ENCODE assay signal across 1 fruit fly cellular context in the genomic region with DNA sequence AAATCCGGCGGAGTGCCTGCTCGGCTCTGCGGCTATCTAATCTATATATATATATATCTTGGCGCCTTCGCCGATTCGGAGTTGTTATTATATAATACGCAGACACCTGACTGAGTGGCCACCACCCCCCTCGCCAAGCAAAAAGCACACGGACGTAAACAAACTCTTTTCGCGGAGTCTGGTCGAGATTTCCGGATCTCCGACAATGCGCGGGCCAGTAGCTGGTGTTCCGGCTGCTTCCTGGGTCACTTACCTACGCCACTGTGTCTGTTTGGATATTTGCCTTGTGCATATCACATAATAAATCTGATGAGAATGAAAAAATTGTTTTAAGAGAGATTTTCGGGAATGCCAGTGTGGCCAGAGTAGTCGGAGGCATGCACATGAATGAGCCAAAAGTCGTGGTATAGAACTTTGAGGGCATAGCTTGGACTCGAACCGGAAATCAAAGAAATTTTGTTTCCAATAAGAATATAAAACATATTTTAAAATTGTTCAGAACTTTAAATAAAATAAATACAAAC.
TF ChIP-seq lines count a peak whose summit lies in the region.

CG5805 (minus strand) TSS at position 380 of the 524 bp plus-strand sequence.

TF ChIP-seq in whole organism, embryonic, 481 proteins besides CTCF, POLR2A, EP300 and RAD21 (continued from another document and continues in another):
- TF ChIP-seq CG3163 (GFP tag; optimal IDR thresholded peaks at IDR 0.05; lab: Kevin White, UChicago), result peak; percentile 85
- peak; percentile 65 for TF ChIP-seq bigmax (GFP tag; optimal IDR thresholded peaks at IDR 0.05; lab: Kevin White, UChicago)
- TF ChIP-seq gcm (GFP tag; optimal IDR thresholded peaks at IDR 0.05; lab: Kevin White, UChicago), result peak; percentile 60
- no peak; the same call in 2 of the 3 replicates for TF ChIP-seq knrl (GFP tag; IDR thresholded peaks at IDR 0.05; lab: Robert Waterston, UW; ENCODE audit: partially characterized antibody)
- TF ChIP-seq Optix (GFP tag; IDR thresholded peaks at IDR 0.05; lab: Robert Waterston, UW), result peak; percentile 71; the same call in 2 of the 3 replicates
- peak; percentile 75 for TF ChIP-seq unpg (GFP tag; optimal IDR thresholded peaks at IDR 0.05; lab: Kevin White, UChicago)
- peak; percentile 89 for TF ChIP-seq Dbx (GFP tag; IDR thresholded peaks at IDR 0.05; lab: Robert Waterston, UW)
- no peak for TF ChIP-seq hkb (optimal IDR thresholded peaks at IDR 0.05; lab: Kevin White, UChicago)
- peak; percentile 81 for TF ChIP-seq hkb (GFP tag; IDR thresholded peaks at IDR 0.05; lab: Robert Waterston, UW)
- TF ChIP-seq Atf6 (GFP tag; IDR thresholded peaks at IDR 0.05; lab: Robert Waterston, UW), result peak; percentile 80
- TF ChIP-seq Hmr (GFP tag; optimal IDR thresholded peaks at IDR 0.05; lab: Kevin White, UChicago), result peak; percentile 94
- peak; percentile 75 for TF ChIP-seq MBD-R2 (GFP tag; IDR thresholded peaks at IDR 0.05; lab: Robert Waterston, UW)
- TF ChIP-seq yki (optimal IDR thresholded peaks at IDR 0.05; lab: Kevin White, UChicago), result no peak
- no peak for TF ChIP-seq CG14860 (GFP tag; IDR thresholded peaks at IDR 0.05; lab: Robert Waterston, UW; ENCODE audit: partially characterized antibody)
- TF ChIP-seq CG7987 (GFP tag; optimal IDR thresholded peaks at IDR 0.05; lab: Kevin White, UChicago), result peak; percentile 94
- peak; percentile 50 for TF ChIP-seq kni (GFP tag; optimal IDR thresholded peaks at IDR 0.05; lab: Kevin White, UChicago)
- TF ChIP-seq Chrac-16 (GFP tag; optimal IDR thresholded peaks at IDR 0.05; lab: Kevin White, UChicago), result peak; percentile 40
- peak; percentile 9; the same call in 1 of the 2 replicates for TF ChIP-seq tna (GFP tag; IDR thresholded peaks at IDR 0.05; lab: Robert Waterston, UW; ENCODE audit: partially characterized antibody)
- peak; percentile 83 for TF ChIP-seq CG11085 (GFP tag; IDR thresholded peaks at IDR 0.05; lab: Robert Waterston, UW)
- peak; percentile 83 for TF ChIP-seq CG4328 (GFP tag; optimal IDR thresholded peaks at IDR 0.05; lab: Kevin White, UChicago)
- TF ChIP-seq trem (tag; optimal IDR thresholded peaks at IDR 0.05; lab: Kevin White, UChicago), result peak; percentile 71
- peak; percentile 73 for TF ChIP-seq CG11398 (GFP tag; optimal IDR thresholded peaks at IDR 0.05; lab: Kevin White, UChicago)
- peak; percentile 66; the same call in 1 of the 2 replicates for TF ChIP-seq Ada2b (GFP tag; IDR thresholded peaks at IDR 0.05; lab: Robert Waterston, UW)
- peak; percentile 40; the same call in 1 of the 2 replicates for TF ChIP-seq CG14667 (GFP tag; IDR thresholded peaks at IDR 0.05; lab: Robert Waterston, UW)
- peak; percentile 54; the same call in 1 of the 2 replicates for TF ChIP-seq ap (GFP tag; IDR thresholded peaks at IDR 0.05; lab: Robert Waterston, UW)
- peak; percentile 74 for TF ChIP-seq grau (tag; optimal IDR thresholded peaks at IDR 0.05; lab: Kevin White, UChicago)
- TF ChIP-seq CG1792 (GFP tag; optimal IDR thresholded peaks at IDR 0.05; lab: Kevin White, UChicago), result peak; percentile 48
- TF ChIP-seq Trl (optimal IDR thresholded peaks at IDR 0.05; lab: Kevin White, UChicago), result peak in 1 of 2 experiments; percentile 18
- TF ChIP-seq Trl (GFP tag; optimal IDR thresholded peaks at IDR 0.05; lab: Kevin White, UChicago), result peak; percentile 71
- TF ChIP-seq crc (GFP tag; optimal IDR thresholded peaks at IDR 0.05; lab: Kevin White, UChicago), result peak; percentile 67
- peak; percentile 64 for TF ChIP-seq CG6654 (GFP tag; optimal IDR thresholded peaks at IDR 0.05; lab: Kevin White, UChicago)
- no peak for TF ChIP-seq dan (GFP tag; IDR thresholded peaks at IDR 0.05; lab: Robert Waterston, UW)
- peak; percentile 69 for TF ChIP-seq Oli (tag; optimal IDR thresholded peaks at IDR 0.05; lab: Kevin White, UChicago)
- peak; percentile 82 for TF ChIP-seq onecut (GFP tag; IDR thresholded peaks at IDR 0.05; lab: Robert Waterston, UW)
- TF ChIP-seq schlank (tag; optimal IDR thresholded peaks at IDR 0.05; lab: Kevin White, UChicago), result peak; percentile 62
- TF ChIP-seq Max (GFP tag; optimal IDR thresholded peaks at IDR 0.05; lab: Kevin White, UChicago), result peak; percentile 85
- peak; percentile 92 for TF ChIP-seq Fer3 (tag; optimal IDR thresholded peaks at IDR 0.05; lab: Kevin White, UChicago)
- TF ChIP-seq BEAF-32 (GFP tag; optimal IDR thresholded peaks at IDR 0.05; lab: Kevin White, UChicago), result peak; percentile 38
- peak; percentile 74 for TF ChIP-seq Bdp1 (GFP tag; optimal IDR thresholded peaks at IDR 0.05; lab: Kevin White, UChicago)
- TF ChIP-seq Myb (GFP tag; optimal IDR thresholded peaks at IDR 0.05; lab: Kevin White, UChicago), result peak; percentile 52
- peak; percentile 77 for TF ChIP-seq CrebB (tag; optimal IDR thresholded peaks at IDR 0.05; lab: Kevin White, UChicago)
- TF ChIP-seq HmgZ (tag; optimal IDR thresholded peaks at IDR 0.05; lab: Kevin White, UChicago), result peak; percentile 88
- TF ChIP-seq BtbVII (GFP tag; optimal IDR thresholded peaks at IDR 0.05; lab: Kevin White, UChicago), result peak; percentile 76
- no peak; the same call in 2 of the 3 replicates for TF ChIP-seq croc (GFP tag; conservative IDR thresholded peaks at IDR 0.05; lab: Robert Waterston, UW)
- TF ChIP-seq CG17829 (tag; optimal IDR thresholded peaks at IDR 0.05; lab: Kevin White, UChicago), result peak; percentile 65
- TF ChIP-seq zen2 (GFP tag; IDR thresholded peaks at IDR 0.05; lab: Robert Waterston, UW; ENCODE audit: partially characterized antibody), result no peak
- TF ChIP-seq zfh2 (GFP tag; optimal IDR thresholded peaks at IDR 0.05; lab: Kevin White, UChicago), result peak; percentile 61
- peak; percentile 63 for TF ChIP-seq CG3995 (GFP tag; optimal IDR thresholded peaks at IDR 0.05; lab: Kevin White, UChicago)
- TF ChIP-seq stc (GFP tag; IDR thresholded peaks at IDR 0.05; lab: Robert Waterston, UW), result peak; percentile 77
- peak; percentile 67 for TF ChIP-seq luna (GFP tag; optimal IDR thresholded peaks at IDR 0.05; lab: Kevin White, UChicago)
- peak; percentile 18; the same call in 1 of the 2 replicates for TF ChIP-seq ro (GFP tag; IDR thresholded peaks at IDR 0.05; lab: Robert Waterston, UW)
- peak; percentile 69 for TF ChIP-seq az2 (GFP tag; optimal IDR thresholded peaks at IDR 0.05; lab: Kevin White, UChicago)
- TF ChIP-seq Stat92E (GFP tag; optimal IDR thresholded peaks at IDR 0.05; lab: Kevin White, UChicago), result peak in 1 of 3 experiments; percentile 40
- TF ChIP-seq bowl (GFP tag; IDR thresholded peaks at IDR 0.05; lab: Robert Waterston, UW), result peak; percentile 70; the same call in 1 of the 2 replicates
- TF ChIP-seq nerfin-2 (GFP tag; IDR thresholded peaks at IDR 0.05; lab: Robert Waterston, UW; ENCODE audit: partially characterized antibody), result no peak
- TF ChIP-seq D19A (tag; optimal IDR thresholded peaks at IDR 0.05; lab: Kevin White, UChicago), result no peak
- peak; percentile 72 for TF ChIP-seq CG14441 (GFP tag; IDR thresholded peaks at IDR 0.05; lab: Robert Waterston, UW)
- peak; percentile 90 for TF ChIP-seq CG9727 (GFP tag; optimal IDR thresholded peaks at IDR 0.05; lab: Kevin White, UChicago)
- TF ChIP-seq Sox100B (GFP tag; optimal IDR thresholded peaks at IDR 0.05; lab: Kevin White, UChicago), result no peak
- TF ChIP-seq CG10959 (GFP tag; IDR thresholded peaks at IDR 0.05; lab: Robert Waterston, UW), result peak; percentile 53
- TF ChIP-seq CG11723 (GFP tag; optimal IDR thresholded peaks at IDR 0.05; lab: Kevin White, UChicago), result peak; percentile 75
- peak; percentile 47 for TF ChIP-seq TFAM (GFP tag; optimal IDR thresholded peaks at IDR 0.05; lab: Kevin White, UChicago)
- TF ChIP-seq cg (GFP tag; optimal IDR thresholded peaks at IDR 0.05; lab: Kevin White, UChicago), result no peak
- TF ChIP-seq wor (GFP tag; IDR thresholded peaks at IDR 0.05; lab: Robert Waterston, UW), result peak; percentile 37; the same call in 1 of the 2 replicates
- peak; percentile 75 for TF ChIP-seq nerfin-1 (tag; optimal IDR thresholded peaks at IDR 0.05; lab: Kevin White, UChicago)
- peak; percentile 86 for TF ChIP-seq B-H2 (GFP tag; optimal IDR thresholded peaks at IDR 0.05; lab: Kevin White, UChicago)
- TF ChIP-seq en (GFP tag; optimal IDR thresholded peaks at IDR 0.05; lab: Kevin White, UChicago), result peak; percentile 51
- TF ChIP-seq Xrp1 (GFP tag; IDR thresholded peaks at IDR 0.05; lab: Robert Waterston, UW), result no peak
- peak; percentile 83 for TF ChIP-seq sug (tag; optimal IDR thresholded peaks at IDR 0.05; lab: Kevin White, UChicago)
- TF ChIP-seq pros (GFP tag; optimal IDR thresholded peaks at IDR 0.05; lab: Kevin White, UChicago), result no peak
- peak; percentile 81 for TF ChIP-seq sr (GFP tag; IDR thresholded peaks at IDR 0.05; lab: Robert Waterston, UW)
- peak; percentile 84 for TF ChIP-seq CG12071 (GFP tag; optimal IDR thresholded peaks at IDR 0.05; lab: Kevin White, UChicago)
- no peak for TF ChIP-seq sc (optimal IDR thresholded peaks at IDR 0.05; lab: Kevin White, UChicago)
- TF ChIP-seq sc (GFP tag; optimal IDR thresholded peaks at IDR 0.05; lab: Kevin White, UChicago), result peak; percentile 75
- peak; percentile 89 for TF ChIP-seq sob (GFP tag; IDR thresholded peaks at IDR 0.05; lab: Robert Waterston, UW)
- peak; percentile 46 to 97 for TF ChIP-seq Pdp1 (GFP tag; optimal IDR thresholded peaks at IDR 0.05; lab: Kevin White, UChicago)
- peak; percentile 67 for TF ChIP-seq Usf (GFP tag; optimal IDR thresholded peaks at IDR 0.05; lab: Kevin White, UChicago)
- TF ChIP-seq pnt (GFP tag; optimal IDR thresholded peaks at IDR 0.05; lab: Kevin White, UChicago), result no peak
- TF ChIP-seq dmrt11E (tag; optimal IDR thresholded peaks at IDR 0.05; lab: Kevin White, UChicago), result peak; percentile 72
- peak; percentile 70 for TF ChIP-seq NK7.1 (GFP tag; optimal IDR thresholded peaks at IDR 0.05; lab: Kevin White, UChicago)
- TF ChIP-seq pzg (GFP tag; optimal IDR thresholded peaks at IDR 0.05; lab: Kevin White, UChicago), result peak; percentile 76
- no peak for TF ChIP-seq CG4404 (GFP tag; IDR thresholded peaks at IDR 0.05; lab: Robert Waterston, UW)
- TF ChIP-seq usp (GFP tag; optimal IDR thresholded peaks at IDR 0.05; lab: Kevin White, UChicago), result no peak
- TF ChIP-seq CG8478 (optimal IDR thresholded peaks at IDR 0.05; lab: Kevin White, UChicago), result no peak
- peak; percentile 60 for TF ChIP-seq Dad (GFP tag; optimal IDR thresholded peaks at IDR 0.05; lab: Kevin White, UChicago)
- TF ChIP-seq ash1 (GFP tag; optimal IDR thresholded peaks at IDR 0.05; lab: Kevin White, UChicago), result peak; percentile 82
- TF ChIP-seq ttk (GFP tag; IDR thresholded peaks at IDR 0.05; lab: Robert Waterston, UW), result peak; percentile 81
- peak; percentile 57 for TF ChIP-seq Deaf1 (tag; optimal IDR thresholded peaks at IDR 0.05; lab: Kevin White, UChicago)
- TF ChIP-seq wdn (GFP tag; IDR thresholded peaks at IDR 0.05; lab: Robert Waterston, UW), result peak; percentile 81
- peak; percentile 55 for TF ChIP-seq gsb (GFP tag; IDR thresholded peaks at IDR 0.05; lab: Robert Waterston, UW)
- peak; percentile 58 for TF ChIP-seq slou (GFP tag; optimal IDR thresholded peaks at IDR 0.05; lab: Kevin White, UChicago)
- TF ChIP-seq kah (GFP tag; optimal IDR thresholded peaks at IDR 0.05; lab: Kevin White, UChicago), result peak; percentile 82
- peak; percentile 82 for TF ChIP-seq CG17359 (tag; optimal IDR thresholded peaks at IDR 0.05; lab: Kevin White, UChicago)
- peak; percentile 53 for TF ChIP-seq CG16815 (GFP tag; optimal IDR thresholded peaks at IDR 0.05; lab: Kevin White, UChicago)
- TF ChIP-seq ind (GFP tag; optimal IDR thresholded peaks at IDR 0.05; lab: Kevin White, UChicago), result peak; percentile 62
- peak; percentile 90 for TF ChIP-seq ftz-f1 (GFP tag; optimal IDR thresholded peaks at IDR 0.05; lab: Kevin White, UChicago)
- TF ChIP-seq tin (GFP tag; optimal IDR thresholded peaks at IDR 0.05; lab: Kevin White, UChicago), result peak; percentile 63
- TF ChIP-seq CG12744 (GFP tag; optimal IDR thresholded peaks at IDR 0.05; lab: Kevin White, UChicago), result peak; percentile 63
- TF ChIP-seq HLH3B (GFP tag; IDR thresholded peaks at IDR 0.05; lab: Robert Waterston, UW), result peak; percentile 63
- peak; percentile 91 for TF ChIP-seq CG10209 (GFP tag; optimal IDR thresholded peaks at IDR 0.05; lab: Kevin White, UChicago)
- peak; percentile 79 for TF ChIP-seq CG3407 (GFP tag; optimal IDR thresholded peaks at IDR 0.05; lab: Kevin White, UChicago)
- peak; percentile 55 for TF ChIP-seq CG9215 (GFP tag; IDR thresholded peaks at IDR 0.05; lab: Robert Waterston, UW)
- TF ChIP-seq eve (GFP tag; optimal IDR thresholded peaks at IDR 0.05; lab: Kevin White, UChicago), result no peak
- no peak; the same call in 1 of the 2 replicates for TF ChIP-seq Ravus (GFP tag; IDR thresholded peaks at IDR 0.05; lab: Robert Waterston, UW)
- peak; percentile 71 for TF ChIP-seq CG10321 (GFP tag; IDR thresholded peaks at IDR 0.05; lab: Robert Waterston, UW)
- TF ChIP-seq dati (GFP tag; IDR thresholded peaks at IDR 0.05; lab: Robert Waterston, UW), result peak; percentile 68
- peak; percentile 91 for TF ChIP-seq CG18619 (GFP tag; optimal IDR thresholded peaks at IDR 0.05; lab: Kevin White, UChicago)
- peak; percentile 76 for TF ChIP-seq CG10654 (GFP tag; optimal IDR thresholded peaks at IDR 0.05; lab: Kevin White, UChicago)
- TF ChIP-seq CG6683 (GFP tag; optimal IDR thresholded peaks at IDR 0.05; lab: Kevin White, UChicago), result peak; percentile 76
- TF ChIP-seq CG18599 (GFP tag; optimal IDR thresholded peaks at IDR 0.05; lab: Kevin White, UChicago), result peak; percentile 84
- TF ChIP-seq dimm (GFP tag; IDR thresholded peaks at IDR 0.05; lab: Robert Waterston, UW), result peak; percentile 59
- peak; percentile 64 for TF ChIP-seq chn (GFP tag; optimal IDR thresholded peaks at IDR 0.05; lab: Kevin White, UChicago)
- peak; percentile 83 for TF ChIP-seq trh (GFP tag; optimal IDR thresholded peaks at IDR 0.05; lab: Kevin White, UChicago)
- peak; percentile 50 for TF ChIP-seq peb (GFP tag; IDR thresholded peaks at IDR 0.05; lab: Robert Waterston, UW)
- TF ChIP-seq disco-r (GFP tag; optimal IDR thresholded peaks at IDR 0.05; lab: Kevin White, UChicago), result peak; percentile 69
- peak; percentile 63 for TF ChIP-seq row (GFP tag; IDR thresholded peaks at IDR 0.05; lab: Robert Waterston, UW)
- peak; percentile 78 for TF ChIP-seq CG15269 (tag; optimal IDR thresholded peaks at IDR 0.05; lab: Kevin White, UChicago)
- TF ChIP-seq h (optimal IDR thresholded peaks at IDR 0.05; lab: Kevin White, UChicago), result no peak
- TF ChIP-seq odd (GFP tag; optimal IDR thresholded peaks at IDR 0.05; lab: Kevin White, UChicago), result peak; percentile 84
- TF ChIP-seq Fer2 (tag; optimal IDR thresholded peaks at IDR 0.05; lab: Kevin White, UChicago), result peak; percentile 80
- peak; percentile 96 for TF ChIP-seq MESR4 (GFP tag; optimal IDR thresholded peaks at IDR 0.05; lab: Kevin White, UChicago)
- TF ChIP-seq NC2α (GFP tag; optimal IDR thresholded peaks at IDR 0.05; lab: Kevin White, UChicago), result peak; percentile 46
- TF ChIP-seq sim (GFP tag; IDR thresholded peaks at IDR 0.05; lab: Robert Waterston, UW), result peak; percentile 48; the same call in 1 of the 2 replicates
